Fruit fly (Drosophila melanogaster) whole organism, adult: ENCODE measurements around the gene CG10375.

ENCODE experiments used
- CG33017 ChIP-seq: fragments of 200-800 bp; sonication (Bioruptor generic); optimal IDR thresholded peaks from 2 replicates; lab custom pipeline; 2018; ENCODE audit warnings: missing biosample characterization, mild to moderate bottlenecking, missing genetic modification characterization, moderate library complexity
- Mnt ChIP-seq: fragments of 200-800 bp; sonication (Bioruptor generic); optimal IDR thresholded peaks from 2 replicates; lab custom pipeline; 2016; ENCODE audit warnings: missing biosample characterization, mild to moderate bottlenecking, missing genetic modification characterization
- bab1 ChIP-seq: fragments of 200-800 bp; sonication (Bioruptor generic); optimal IDR thresholded peaks from 3 replicates; lab custom pipeline; 2019; ENCODE audit warnings: missing biosample characterization, mild to moderate bottlenecking, missing genetic modification characterization, moderate library complexity
- cnc ChIP-seq, 2 experiments: fragments of >200 bp; optimal IDR thresholded peaks; 2 replicates each; lab custom pipeline; 2017
- pad ChIP-seq: fragments of 200-800 bp; sonication (Bioruptor generic); optimal IDR thresholded peaks from 3 replicates; lab custom pipeline; 2017; ENCODE audit warnings: missing biosample characterization, missing genetic modification characterization, mild to moderate bottlenecking, moderate library complexity, missing genetic modification reagents
- toe ChIP-seq: fragments of 200-800 bp; sonication (Bioruptor generic); optimal IDR thresholded peaks from 2 replicates; lab custom pipeline; 2016; ENCODE audit warnings: missing biosample characterization, missing genetic modification characterization

DNA sequence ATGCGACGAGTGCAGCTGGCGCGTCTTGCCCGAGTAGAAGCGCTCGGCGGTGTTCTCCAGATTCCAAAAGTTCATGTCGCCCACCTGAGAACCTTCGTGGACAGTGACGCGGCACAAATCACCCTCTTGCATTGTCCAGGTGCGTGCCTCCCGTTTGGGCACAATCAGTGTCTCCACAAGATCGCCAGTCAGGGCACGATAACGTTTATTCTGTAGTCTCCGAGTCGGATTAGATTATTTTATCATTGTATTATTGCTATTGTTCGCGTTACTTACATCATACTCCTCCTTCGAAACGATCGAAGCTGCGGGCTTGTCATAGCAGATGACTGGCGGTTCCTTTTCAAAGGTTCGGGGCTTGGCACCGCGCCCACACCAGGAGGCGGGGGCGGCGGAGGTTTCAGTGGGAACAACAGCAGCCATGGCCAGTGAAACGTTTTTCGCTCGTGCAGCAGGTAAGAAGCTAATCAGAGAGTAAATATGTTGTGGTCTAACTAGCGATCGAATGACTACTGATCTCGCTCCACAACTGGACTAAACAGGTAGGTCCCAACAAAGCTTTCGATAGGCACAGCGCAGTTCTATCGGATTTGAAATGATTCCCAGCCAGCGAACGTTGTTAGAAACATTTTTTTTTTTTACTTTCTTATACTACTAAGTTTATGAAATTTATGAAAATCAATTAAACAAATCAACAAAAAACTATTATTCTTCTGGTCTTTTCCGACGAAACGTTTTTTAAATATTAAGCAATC is 6.3 kb downstream of the CG10375 start, which contains the start of gene CG10208:
- TF ChIP-seq pad (GFP tag; lab: Kevin White, UChicago) (no peak), Mnt (GFP tag; lab: Kevin White, UChicago) (peak; percentile 67), CG33017 (no peak), toe (GFP tag; lab: Kevin White, UChicago) (no peak), bab1 (GFP tag; lab: Kevin White, UChicago) (no peak), cnc (optimal IDR thresholded peaks at IDR 0.05; lab: Kevin White, UChicago) (peak in 1 of 2 experiments; percentile 52)
